Worm (Caenorhabditis elegans): ENCODE data around the gene fipr-15.

- TF ChIP-seq elt-1 (tag; optimal IDR thresholded peaks at IDR 0.05) (no peak), ceh-28 (tag; optimal IDR thresholded peaks at IDR 0.05) (no peak)
These were observed 16.1 kb downstream of the fipr-15 start, which contains the start of gene srlf-13 for ce11 chrIV:10896512-10896911.

All from whole organism, L3 larva.